Fruit fly (Drosophila melanogaster) whole organism, embryonic: ENCODE results near the gene mthl11.
A peak's percentile ranks its signal among the peaks of the same experiment; 100 is the strongest.

Source experiments
- BEAF-32 ChIP-seq: fragments of 200-800 bp; sonication (Bioruptor generic); optimal IDR thresholded peaks from 3 replicates; lab custom pipeline; 2017; ENCODE audit warnings: missing biosample characterization, missing genetic modification characterization, mild to moderate bottlenecking, moderate library complexity, missing genetic modification reagents
- CG10267 ChIP-seq: fragments of 200-800 bp; sonication (Bioruptor generic); optimal IDR thresholded peaks from 2 replicates; lab custom pipeline; 2018; ENCODE audit warnings: missing biosample characterization, mild to moderate bottlenecking, missing genetic modification characterization, moderate library complexity
- CG10565 ChIP-seq: fragments of 200-800 bp; sonication (Bioruptor generic); optimal IDR thresholded peaks from 3 replicates; lab custom pipeline; 2016; ENCODE audit warnings: missing biosample characterization, mild to moderate bottlenecking, missing genetic modification characterization
- CG11093 ChIP-seq: fragments of 200-800 bp; sonication (Bioruptor generic); IDR thresholded peaks from 3 replicates; pipeline ENCODE4 v1.3.6; 2022; ENCODE audit warnings: missing biosample characterization, missing genetic modification characterization
- CG11247 ChIP-seq: fragments of 200-800 bp; sonication (Bioruptor generic); IDR thresholded peaks from 2 replicates; pipeline ENCODE4 v1.3.6; 2022; ENCODE audit warnings: missing biosample characterization, missing genetic modification characterization
- CG11398 ChIP-seq: fragments of 200-800 bp; sonication (Bioruptor generic); optimal IDR thresholded peaks from 2 replicates; lab custom pipeline; 2016; ENCODE audit warnings: missing biosample characterization, missing genetic modification characterization
- CG11723 ChIP-seq: fragments of 200-800 bp; sonication (Bioruptor generic); optimal IDR thresholded peaks from 2 replicates; lab custom pipeline; 2017; ENCODE audit warnings: missing biosample characterization, mild to moderate bottlenecking, missing genetic modification characterization
- CG12391 ChIP-seq: fragments of 200-800 bp; sonication (Bioruptor generic); optimal IDR thresholded peaks from 3 replicates; lab custom pipeline; 2018; ENCODE audit warnings: missing biosample characterization, mild to moderate bottlenecking, missing genetic modification characterization, moderate library complexity
- CG14667 ChIP-seq: fragments of 200-800 bp; sonication (Bioruptor generic); IDR thresholded peaks from 2 replicates; pipeline ENCODE4 v1.3.6; 2022; ENCODE audit warnings: missing biosample characterization, missing genetic modification characterization
- CG1529 ChIP-seq: fragments of 200-800 bp; sonication (Bioruptor generic); optimal IDR thresholded peaks from 3 replicates; lab custom pipeline; 2018; ENCODE audit warnings: missing biosample characterization, missing genetic modification characterization
- CG15696 ChIP-seq: fragments of 200-800 bp; sonication (Bioruptor generic); optimal IDR thresholded peaks from 2 replicates; lab custom pipeline; 2019; ENCODE audit warnings: missing biosample characterization, mild to moderate bottlenecking, missing genetic modification characterization, moderate library complexity
- CG18011 ChIP-seq: fragments of 200-800 bp; sonication (Bioruptor generic); optimal IDR thresholded peaks from 2 replicates; lab custom pipeline; 2017; ENCODE audit warnings: missing biosample characterization, missing genetic modification characterization, mild to moderate bottlenecking, moderate library complexity, missing genotype
- CG18476 ChIP-seq: fragments of 200-800 bp; sonication (Bioruptor generic); optimal IDR thresholded peaks from 2 replicates; lab custom pipeline; 2016; ENCODE audit warnings: missing biosample characterization, mild to moderate bottlenecking, missing genetic modification characterization
- CG18619 ChIP-seq: fragments of 200-800 bp; sonication (Bioruptor generic); optimal IDR thresholded peaks from 3 replicates; lab custom pipeline; 2017; ENCODE audit warnings: missing biosample characterization, mild to moderate bottlenecking, missing genetic modification characterization
- CG2116 ChIP-seq: fragments of 200-800 bp; sonication (Bioruptor generic); optimal IDR thresholded peaks from 3 replicates; lab custom pipeline; 2018; ENCODE audit warnings: missing biosample characterization, mild to moderate bottlenecking, missing genetic modification characterization
- CG2678 ChIP-seq: fragments of 200-800 bp; sonication (Bioruptor generic); optimal IDR thresholded peaks from 3 replicates; lab custom pipeline; 2019; ENCODE audit warnings: missing biosample characterization, mild to moderate bottlenecking, missing genetic modification characterization, moderate library complexity
- CG2889 ChIP-seq: fragments of 200-800 bp; sonication (Bioruptor generic); IDR thresholded peaks from 3 replicates; pipeline ENCODE4 v1.3.6; 2022; ENCODE audit warnings: missing biosample characterization, missing genetic modification characterization
- CG32772 ChIP-seq: fragments of 200-800 bp; sonication (Bioruptor generic); IDR thresholded peaks from 2 replicates; pipeline ENCODE4 v1.3.6; 2022; ENCODE audit warnings: missing biosample characterization, missing genetic modification characterization
- CG33213 ChIP-seq: fragments of 200-800 bp; sonication (Bioruptor generic); optimal IDR thresholded peaks from 3 replicates; lab custom pipeline; 2016; ENCODE audit warnings: missing biosample characterization, missing genetic modification characterization
- CG4328 ChIP-seq: fragments of 200-800 bp; sonication (Bioruptor generic); optimal IDR thresholded peaks from 3 replicates; lab custom pipeline; 2017; ENCODE audit warnings: missing biosample characterization, missing genetic modification reagents, missing genetic modification characterization
- CG4404 ChIP-seq: fragments of 200-800 bp; sonication (Bioruptor generic); IDR thresholded peaks from 2 replicates; pipeline ENCODE4 v1.3.6; 2022; ENCODE audit warnings: missing biosample characterization, missing genetic modification characterization
- CG6254 ChIP-seq: fragments of 200-800 bp; sonication (Bioruptor generic); optimal IDR thresholded peaks from 3 replicates; lab custom pipeline; 2017; ENCODE audit warnings: mild to moderate bottlenecking, missing biosample characterization, missing genetic modification reagents, missing genetic modification characterization
- CG7271 ChIP-seq: fragments of 200-800 bp; sonication (Bioruptor generic); optimal IDR thresholded peaks from 2 replicates; lab custom pipeline; 2018; ENCODE audit warnings: missing biosample characterization, mild to moderate bottlenecking, missing genetic modification characterization, moderate library complexity
- CG8089 ChIP-seq: fragments of 200-800 bp; sonication (Bioruptor generic); optimal IDR thresholded peaks from 3 replicates; lab custom pipeline; 2016; ENCODE audit warnings: missing biosample characterization, missing genetic modification characterization
- CG9797 ChIP-seq: fragments of 200-800 bp; sonication (Bioruptor generic); optimal IDR thresholded peaks from 3 replicates; lab custom pipeline; 2018; ENCODE audit warnings: missing biosample characterization, mild to moderate bottlenecking, missing genetic modification characterization
- CG9817 ChIP-seq: fragments of 200-800 bp; sonication (Bioruptor generic); optimal IDR thresholded peaks from 2 replicates; lab custom pipeline; 2018; ENCODE audit warnings: missing biosample characterization, mild to moderate bottlenecking, missing genetic modification characterization, moderate library complexity
- Camta ChIP-seq: fragments of 200-800 bp; sonication (Bioruptor generic); optimal IDR thresholded peaks from 2 replicates; lab custom pipeline; 2016; ENCODE audit warnings: missing biosample characterization, missing genetic modification characterization
- Dek ChIP-seq: fragments of 200-800 bp; sonication (Bioruptor generic); optimal IDR thresholded peaks from 3 replicates; lab custom pipeline; 2019; ENCODE audit warnings: missing biosample characterization, mild to moderate bottlenecking, missing genetic modification characterization, moderate library complexity
- E2f2 ChIP-seq: fragments of 200-800 bp; sonication (Bioruptor generic); IDR thresholded peaks from 2 replicates; pipeline ENCODE4 v1.3.6; 2022; ENCODE audit warnings: missing biosample characterization, missing genetic modification characterization
- Elba2 ChIP-seq: fragments of 200-800 bp; sonication (Bioruptor generic); optimal IDR thresholded peaks from 3 replicates; lab custom pipeline; 2016; ENCODE audit warnings: missing biosample characterization, missing genetic modification characterization
- Hand ChIP-seq: fragments of 200-800 bp; sonication (Bioruptor generic); optimal IDR thresholded peaks from 2 replicates; lab custom pipeline; 2017; ENCODE audit warnings: mild to moderate bottlenecking, missing biosample characterization, missing genetic modification reagents, missing genetic modification characterization
- Hr51 ChIP-seq, 2 experiments: fragments of 200-800 bp; sonication (Bioruptor generic); optimal IDR thresholded peaks; 2 replicates in 1 of 2; 3 replicates in 1 of 2; lab custom pipeline; 2016 to 2018; ENCODE audit warnings: missing biosample characterization in 2 of 2, missing genetic modification characterization in 2 of 2, mild to moderate bottlenecking in 1 of 2, moderate library complexity in 1 of 2
- Meics ChIP-seq: fragments of 200-800 bp; sonication (Bioruptor generic); optimal IDR thresholded peaks from 2 replicates; lab custom pipeline; 2017; ENCODE audit warnings: missing biosample characterization, mild to moderate bottlenecking, missing genetic modification characterization
- Nf-YA ChIP-seq: fragments of 200-800 bp; sonication (Bioruptor generic); IDR thresholded peaks from 2 replicates; pipeline ENCODE4 v1.3.6; 2022; ENCODE audit warnings: missing biosample characterization, missing genetic modification characterization
- Xbp1 ChIP-seq: fragments of 200-800 bp; sonication (Bioruptor generic); optimal IDR thresholded peaks from 3 replicates; lab custom pipeline; 2016; ENCODE audit warnings: missing biosample characterization, mild to moderate bottlenecking, missing genetic modification characterization
- YL-1 ChIP-seq: fragments of 200-800 bp; sonication (Bioruptor generic); optimal IDR thresholded peaks from 3 replicates; lab custom pipeline; 2017; ENCODE audit warnings: missing biosample characterization, mild to moderate bottlenecking, missing genetic modification characterization
- amos ChIP-seq: fragments of 200-800 bp; sonication (Bioruptor generic); IDR thresholded peaks from 2 replicates; pipeline ENCODE4 v1.3.6; 2022; ENCODE audit warnings: missing biosample characterization, missing genetic modification characterization; ENCODE audit not compliant: partially characterized antibody
- bbx ChIP-seq: fragments of 200-800 bp; sonication (Bioruptor generic); IDR thresholded peaks from 2 replicates; pipeline ENCODE4 v1.3.6; 2022; ENCODE audit warnings: missing biosample characterization, missing genetic modification characterization; ENCODE audit not compliant: partially characterized antibody
- fru ChIP-seq: fragments of >200 bp; optimal IDR thresholded peaks from 2 replicates; lab custom pipeline; 2017
- hb ChIP-seq: fragments of 200-800 bp; sonication (Bioruptor generic); IDR thresholded peaks from 3 replicates; pipeline ENCODE4 v1.3.6; 2022; ENCODE audit warnings: missing biosample characterization, missing genetic modification characterization; ENCODE audit not compliant: partially characterized antibody
- insv ChIP-seq, 2 experiments: fragments of 200-800 bp; sonication (Bioruptor generic); optimal IDR thresholded peaks; 3 replicates each; lab custom pipeline; 2016 to 2018; ENCODE audit warnings: missing biosample characterization in 2 of 2, missing genetic modification characterization in 2 of 2
- inv ChIP-seq: fragments of 200-800 bp; sonication (Bioruptor generic); IDR thresholded peaks from 2 replicates; pipeline ENCODE4 v1.3.6; 2022; ENCODE audit warnings: missing biosample characterization, missing genetic modification characterization; ENCODE audit not compliant: partially characterized antibody
- lab ChIP-seq: fragments of 200-800 bp; sonication (Bioruptor generic); optimal IDR thresholded peaks from 3 replicates; lab custom pipeline; 2017; ENCODE audit warnings: missing biosample characterization, missing genetic modification characterization, mild to moderate bottlenecking, moderate library complexity, missing genetic modification reagents
- lilli ChIP-seq: fragments of 200-800 bp; sonication (Bioruptor generic); optimal IDR thresholded peaks from 3 replicates; lab custom pipeline; 2016; ENCODE audit warnings: missing biosample characterization, missing genetic modification characterization
- rib ChIP-seq: fragments of 200-800 bp; sonication (Bioruptor generic); IDR thresholded peaks from 2 replicates; pipeline ENCODE4 v1.3.6; 2022; ENCODE audit warnings: missing biosample characterization, missing genetic modification characterization
- run ChIP-seq: fragments of 200-800 bp; sonication (Bioruptor generic); optimal IDR thresholded peaks from 3 replicates; lab custom pipeline; 2018; ENCODE audit warnings: missing biosample characterization, mild to moderate bottlenecking, missing genetic modification characterization
- sim ChIP-seq: fragments of 200-800 bp; sonication (Bioruptor generic); IDR thresholded peaks from 2 replicates; pipeline ENCODE4 v1.3.6; 2022; ENCODE audit warnings: missing biosample characterization, missing genetic modification characterization
- sisA ChIP-seq: fragments of 200-800 bp; sonication (Bioruptor generic); IDR thresholded peaks from 2 replicates; pipeline ENCODE4 v1.3.6; 2022; ENCODE audit warnings: missing biosample characterization, missing genetic modification characterization
- tio ChIP-seq: fragments of 200-800 bp; sonication (Bioruptor generic); optimal IDR thresholded peaks from 2 replicates; lab custom pipeline; 2017; ENCODE audit warnings: missing biosample characterization, missing genetic modification characterization, inconsistent platforms
- vfl ChIP-seq: fragments of 200-800 bp; sonication (Bioruptor generic); optimal IDR thresholded peaks from 2 replicates; lab custom pipeline; 2016; ENCODE audit warnings: missing biosample characterization, missing genetic modification characterization
- vnd ChIP-seq: fragments of 200-800 bp; sonication (Bioruptor generic); IDR thresholded peaks from 3 replicates; pipeline ENCODE4 v1.3.6; 2022; ENCODE audit warnings: missing biosample characterization, missing genetic modification characterization; ENCODE audit not compliant: partially characterized antibody

mthl11 gene

dm6 chr3R:10407066-10407465 lies 6.2 kb downstream of the mthl11 start, which contains the start of gene CG6325 (continued):
- TF ChIP-seq CG4328 (GFP tag; lab: Kevin White, UChicago): no peak
- peak; percentile 99 for TF ChIP-seq bbx (GFP tag; lab: Robert Waterston, UW)
- peak; percentile 98 for TF ChIP-seq vnd
- no peak for TF ChIP-seq run
- TF ChIP-seq Camta: no peak
- TF ChIP-seq E2f2 (GFP tag; lab: Robert Waterston, UW): peak; percentile 96
- TF ChIP-seq YL-1: peak; percentile 31
- no peak for TF ChIP-seq CG11247 (GFP tag; lab: Robert Waterston, UW)
- TF ChIP-seq sim (GFP tag; lab: Robert Waterston, UW): no peak
- no peak for TF ChIP-seq CG14667 (GFP tag; lab: Robert Waterston, UW)
- no peak for TF ChIP-seq CG11723 (GFP tag; lab: Kevin White, UChicago)
- no peak for TF ChIP-seq Meics (GFP tag; lab: Kevin White, UChicago)
- no peak for TF ChIP-seq Hand (GFP tag; lab: Kevin White, UChicago)
- TF ChIP-seq vfl (GFP tag; lab: Kevin White, UChicago): no peak
- TF ChIP-seq Xbp1 (GFP tag; lab: Kevin White, UChicago): no peak
- no peak for TF ChIP-seq sisA
- no peak for TF ChIP-seq CG18476 (GFP tag; lab: Kevin White, UChicago)
- TF ChIP-seq Elba2 (GFP tag; lab: Kevin White, UChicago): no peak
- TF ChIP-seq insv (GFP tag; optimal IDR thresholded peaks at IDR 0.05; lab: Kevin White, UChicago): peak in 1 of 2 experiments; percentile 42
- TF ChIP-seq CG11093 (GFP tag; lab: Robert Waterston, UW): no peak
- no peak for TF ChIP-seq CG15696 (tag; lab: Kevin White, UChicago)
- TF ChIP-seq CG11398 (GFP tag; lab: Kevin White, UChicago): no peak
- TF ChIP-seq fru (lab: Kevin White, UChicago): no peak
- peak; percentile 84 for TF ChIP-seq CG2116 (GFP tag; lab: Kevin White, UChicago)
- no peak for TF ChIP-seq CG1529
- TF ChIP-seq CG33213 (GFP tag; lab: Kevin White, UChicago): no peak
- no peak for TF ChIP-seq CG2678
- no peak for TF ChIP-seq CG7271
- TF ChIP-seq CG12391 (tag; lab: Kevin White, UChicago): no peak
- no peak for TF ChIP-seq tio
- peak; percentile 95 for TF ChIP-seq BEAF-32 (GFP tag; lab: Kevin White, UChicago)
- no peak for TF ChIP-seq CG18619
- TF ChIP-seq lab (GFP tag; lab: Kevin White, UChicago): no peak
- peak; percentile 95 for TF ChIP-seq inv (GFP tag; lab: Robert Waterston, UW)
- no peak for TF ChIP-seq CG4404 (GFP tag; lab: Robert Waterston, UW)
- TF ChIP-seq CG8089 (GFP tag; lab: Kevin White, UChicago): no peak
- TF ChIP-seq CG9817: no peak
- no peak for TF ChIP-seq Nf-YA (GFP tag; lab: Robert Waterston, UW)
- no peak for TF ChIP-seq CG2889 (GFP tag; lab: Robert Waterston, UW)
- no peak for TF ChIP-seq CG9797 (GFP tag; lab: Kevin White, UChicago)
- no peak for TF ChIP-seq CG6254 (GFP tag; lab: Kevin White, UChicago)
- no peak for TF ChIP-seq rib
- TF ChIP-seq Dek: no peak
- TF ChIP-seq CG18011 (GFP tag; lab: Kevin White, UChicago): peak; percentile 12
- TF ChIP-seq amos (GFP tag; lab: Robert Waterston, UW): peak; percentile 99
- TF ChIP-seq Hr51 (GFP tag; optimal IDR thresholded peaks at IDR 0.05; lab: Kevin White, UChicago): no peak
- TF ChIP-seq CG10267 (tag; lab: Kevin White, UChicago): peak; percentile 33
- TF ChIP-seq hb: peak; percentile 98
- peak; percentile 23 for TF ChIP-seq lilli (GFP tag; lab: Kevin White, UChicago)
- TF ChIP-seq CG32772 (GFP tag; lab: Robert Waterston, UW): no peak
- no peak for TF ChIP-seq CG10565
